Worm (Caenorhabditis elegans) whole organism, L3 larva: Measurements from ENCODE around the gene F13A2.1.

Experiments
- ZK546.5 ChIP-seq: sonication (generic microtip); optimal IDR thresholded peaks from 2 replicates; lab custom pipeline; 2017; ENCODE audit warnings: missing biosample characterization, missing genetic modification characterization
- aly-2 ChIP-seq: fragments of 150-350 bp; optimal IDR thresholded peaks from 2 replicates; lab custom pipeline; 2014; ENCODE audit warnings: missing biosample characterization, missing genetic modification characterization
- ama-1 ChIP-seq: fragments of 150-350 bp; optimal IDR thresholded peaks from 2 replicates; lab custom pipeline; 2018
- ceh-16 ChIP-seq: sonication (generic microtip); optimal IDR thresholded peaks from 2 replicates; lab custom pipeline; 2017; ENCODE audit warnings: missing biosample characterization, missing genetic modification characterization
- ceh-28 ChIP-seq: fragments of 150-350 bp; optimal IDR thresholded peaks from 2 replicates; lab custom pipeline; 2014; ENCODE audit warnings: missing biosample characterization, missing genetic modification reagents, missing genetic modification characterization
- ceh-82 ChIP-seq: fragments of 150-350 bp; optimal IDR thresholded peaks from 2 replicates; lab custom pipeline; 2014; ENCODE audit warnings: missing biosample characterization, missing genetic modification characterization
- daf-12 ChIP-seq: fragments of 150-350 bp; optimal IDR thresholded peaks from 2 replicates; lab custom pipeline; 2014; ENCODE audit warnings: missing biosample characterization, missing genetic modification reagents, missing genetic modification characterization
- egl-27 ChIP-seq: sonication (generic microtip); optimal IDR thresholded peaks from 4 replicates; lab custom pipeline; 2017; ENCODE audit warnings: missing biosample characterization, missing genetic modification reagents, missing genetic modification characterization
- egl-5 ChIP-seq: fragments of 150-350 bp; optimal IDR thresholded peaks from 2 replicates; lab custom pipeline; 2017; ENCODE audit warnings: missing biosample characterization, missing genetic modification reagents, missing genetic modification characterization, inconsistent platforms
- elt-1 ChIP-seq: fragments of 150-350 bp; optimal IDR thresholded peaks from 2 replicates; lab custom pipeline; 2014; ENCODE audit warnings: missing biosample characterization, missing genetic modification characterization
- elt-2 ChIP-seq: sonication (generic microtip); optimal IDR thresholded peaks from 2 replicates; lab custom pipeline; 2016; ENCODE audit warnings: missing genetic modification reagents, mild to moderate bottlenecking, missing genetic modification characterization, missing compliant biosample characterization
- eor-1 ChIP-seq, 2 experiments: fragments of 150-350 bp; optimal IDR thresholded peaks; 2 replicates each; lab custom pipeline; 2014 to 2018; ENCODE audit warnings: missing biosample characterization in 2 of 2, missing genetic modification characterization in 2 of 2
- fkh-10 ChIP-seq: sonication (generic microtip); optimal IDR thresholded peaks from 2 replicates; lab custom pipeline; 2017; ENCODE audit warnings: missing biosample characterization, missing genetic modification reagents, missing genetic modification characterization
- fkh-2 ChIP-seq: fragments of 150-350 bp; optimal IDR thresholded peaks from 2 replicates; lab custom pipeline; 2014; ENCODE audit warnings: missing biosample characterization, missing genetic modification reagents, missing genetic modification characterization
- fos-1 ChIP-seq: fragments of 150-350 bp; optimal IDR thresholded peaks from 2 replicates; lab custom pipeline; 2014; ENCODE audit warnings: missing biosample characterization, missing genetic modification characterization
- hmg-11 ChIP-seq: sonication (generic microtip); optimal IDR thresholded peaks from 2 replicates; lab custom pipeline; 2016; ENCODE audit warnings: missing genetic modification characterization, missing compliant biosample characterization
- lin-15B ChIP-seq: fragments of 150-350 bp; optimal IDR thresholded peaks from 2 replicates; lab custom pipeline; 2014; ENCODE audit warnings: missing biosample characterization, missing genetic modification characterization
- lin-39 ChIP-seq: fragments of 150-350 bp; optimal IDR thresholded peaks from 2 replicates; lab custom pipeline; 2018; ENCODE audit warnings: missing biosample characterization, missing genetic modification reagents, missing genetic modification characterization
- lsy-12 ChIP-seq: sonication (generic microtip); optimal IDR thresholded peaks from 2 replicates; lab custom pipeline; 2016; ENCODE audit warnings: mild to moderate bottlenecking, missing genetic modification characterization, missing compliant biosample characterization
- mdl-1 ChIP-seq: fragments of 150-350 bp; optimal IDR thresholded peaks from 2 replicates; lab custom pipeline; 2014; ENCODE audit warnings: missing biosample characterization, missing genetic modification characterization
- mml-1 ChIP-seq: fragments of 150-350 bp; sonication (generic microtip); optimal IDR thresholded peaks from 3 replicates; lab custom pipeline; 2014; ENCODE audit warnings: missing biosample characterization, missing genetic modification characterization
- nhr-11 ChIP-seq: fragments of 150-350 bp; optimal IDR thresholded peaks from 2 replicates; lab custom pipeline; 2014; ENCODE audit warnings: missing biosample characterization, missing genetic modification characterization
- nhr-23 ChIP-seq: fragments of 150-350 bp; optimal IDR thresholded peaks from 2 replicates; lab custom pipeline; 2014; ENCODE audit warnings: missing biosample characterization, missing genetic modification reagents, missing genetic modification characterization
- nhr-237 ChIP-seq: fragments of 150-350 bp; optimal IDR thresholded peaks from 2 replicates; lab custom pipeline; 2014; ENCODE audit warnings: missing biosample characterization, missing genetic modification characterization
- nhr-25 ChIP-seq: sonication (generic microtip); optimal IDR thresholded peaks from 2 replicates; lab custom pipeline; 2017; ENCODE audit warnings: missing biosample characterization, missing genetic modification characterization
- nhr-28 ChIP-seq: fragments of 150-350 bp; optimal IDR thresholded peaks from 2 replicates; lab custom pipeline; 2014; ENCODE audit warnings: missing biosample characterization, missing genetic modification characterization
- nhr-43 ChIP-seq: sonication (generic microtip); optimal IDR thresholded peaks from 2 replicates; lab custom pipeline; 2016; ENCODE audit warnings: mild to moderate bottlenecking, missing genetic modification characterization, missing compliant biosample characterization; ENCODE audit not compliant: poor library complexity, severe bottlenecking
- nhr-67 ChIP-seq: fragments of 150-350 bp; optimal IDR thresholded peaks from 2 replicates; lab custom pipeline; 2014; ENCODE audit warnings: missing biosample characterization, missing genetic modification characterization
- nhr-77 ChIP-seq: fragments of 150-350 bp; optimal IDR thresholded peaks from 2 replicates; lab custom pipeline; 2014; ENCODE audit warnings: missing biosample characterization, missing genetic modification characterization
- pha-4 ChIP-seq: fragments of 150-350 bp; optimal IDR thresholded peaks from 2 replicates; lab custom pipeline; 2014; ENCODE audit warnings: missing biosample characterization, missing genetic modification reagents, missing genetic modification characterization
- sea-2 ChIP-seq: fragments of 150-350 bp; sonication (generic microtip); optimal IDR thresholded peaks from 4 replicates; lab custom pipeline; 2014; ENCODE audit warnings: missing biosample characterization, missing genetic modification reagents, missing genetic modification characterization
- snpc-4 ChIP-seq: fragments of 150-350 bp; optimal IDR thresholded peaks from 2 replicates; lab custom pipeline; 2014; ENCODE audit warnings: missing biosample characterization, missing genetic modification characterization
- tbx-2 ChIP-seq: sonication (generic microtip); optimal IDR thresholded peaks from 2 replicates; lab custom pipeline; 2016; ENCODE audit warnings: mild to moderate bottlenecking, missing genetic modification characterization, missing compliant biosample characterization
- zag-1 ChIP-seq: fragments of 150-350 bp; optimal IDR thresholded peaks from 2 replicates; lab custom pipeline; 2014; ENCODE audit warnings: missing biosample characterization, missing genetic modification characterization
- ztf-4 ChIP-seq: fragments of 150-350 bp; optimal IDR thresholded peaks from 2 replicates; lab custom pipeline; 2014; ENCODE audit warnings: missing biosample characterization, missing genetic modification characterization

Gene F13A2.1

ce11 chrV:4419767-4420322 lies 37.6 kb upstream of the F13A2.1 start, which contains the start of the genes Y47D7A.7 and Y47D7A.2:
Y47D7A.7 (minus strand) TSS chrV:4419867.
Y47D7A.2 (plus strand) TSS chrV:4420272.
- TF ChIP-seq fkh-10 (GFP tag; lab: Kevin White, UChicago) (no peak), ceh-16 (tag; lab: Kevin White, UChicago) (no peak), nhr-28 (tag; lab: Kevin White, UChicago) (no peak), elt-2 (tag; lab: Kevin White, UChicago) (no peak), nhr-67 (tag; lab: Kevin White, UChicago) (no peak), mml-1 (tag; lab: Kevin White, UChicago) (no peak), fos-1 (tag; lab: Kevin White, UChicago) (no peak), lin-39 (tag; lab: Kevin White, UChicago) (no peak), fkh-2 (tag; lab: Kevin White, UChicago) (no peak), egl-5 (tag; lab: Kevin White, UChicago) (no peak), sea-2 (GFP tag; lab: Kevin White, UChicago) (no peak), snpc-4 (tag; lab: Kevin White, UChicago) (no peak), ceh-28 (tag; lab: Kevin White, UChicago) (no peak), ama-1 (lab: Kevin White, UChicago) (no peak), hmg-11 (tag; lab: Kevin White, UChicago) (no peak), tbx-2 (tag; lab: Kevin White, UChicago) (no peak), nhr-237 (tag; lab: Kevin White, UChicago) (no peak), lsy-12 (tag; lab: Kevin White, UChicago) (no peak), eor-1 (tag; optimal IDR thresholded peaks at IDR 0.05; lab: Kevin White, UChicago) (no peak), lin-15B (no peak)

ce11 chrV:4418116-4418515 lies 35.9 kb upstream of the F13A2.1 start, which contains the start of gene Y47D7A.6:
Y47D7A.6 (minus strand) TSS chrV:4418216.
- TF ChIP-seq ceh-28 (tag; lab: Kevin White, UChicago): no peak

ce11 chrV:4416710-4417109 lies 34.5 kb upstream of the F13A2.1 start, which contains the start of gene Y47D7A.18:
Y47D7A.18 (minus strand) TSS chrV:4416810.
- TF ChIP-seq ztf-4 (tag; lab: Kevin White, UChicago) (no peak), zag-1 (tag; lab: Kevin White, UChicago) (no peak), ZK546.5 (tag; lab: Kevin White, UChicago) (no peak), nhr-237 (tag; lab: Kevin White, UChicago) (no peak), pha-4 (tag; lab: Kevin White, UChicago) (no peak), nhr-77 (no peak), nhr-43 (tag; lab: Kevin White, UChicago) (no peak), hmg-11 (tag; lab: Kevin White, UChicago) (no peak), fkh-10 (GFP tag; lab: Kevin White, UChicago) (no peak), elt-1 (tag; lab: Kevin White, UChicago) (no peak), sea-2 (GFP tag; lab: Kevin White, UChicago) (no peak), egl-27 (no peak), ceh-82 (tag; lab: Kevin White, UChicago) (no peak), aly-2 (tag; lab: Kevin White, UChicago) (no peak), ceh-28 (tag; lab: Kevin White, UChicago) (no peak)

- TF ChIP-seq daf-12 (tag; lab: Kevin White, UChicago) (no peak), ceh-16 (tag; lab: Kevin White, UChicago) (no peak), nhr-43 (tag; lab: Kevin White, UChicago) (peak; percentile 18), ceh-28 (tag; lab: Kevin White, UChicago) (no peak)
These were observed 32.4 kb upstream of the F13A2.1 start, which contains the start of gene grl-5 for ce11 chrV:4414613-4415071. grl-5 (minus strand) TSS chrV:4414663.

ce11 chrV:4411714-4412113 lies 29.5 kb upstream of the F13A2.1 start, which contains the start of gene Y47D7A.17:
Y47D7A.17 (minus strand) TSS chrV:4411814.
- TF ChIP-seq zag-1 (tag; lab: Kevin White, UChicago) (no peak), fkh-2 (tag; lab: Kevin White, UChicago) (no peak), elt-1 (tag; lab: Kevin White, UChicago) (no peak), ceh-82 (tag; lab: Kevin White, UChicago) (no peak), nhr-23 (tag; lab: Kevin White, UChicago) (no peak), nhr-28 (tag; lab: Kevin White, UChicago) (no peak), nhr-25 (tag; lab: Kevin White, UChicago) (no peak), elt-2 (tag; lab: Kevin White, UChicago) (no peak), tbx-2 (tag; lab: Kevin White, UChicago) (no peak), ceh-16 (tag; lab: Kevin White, UChicago) (no peak), mdl-1 (tag; lab: Kevin White, UChicago) (no peak), nhr-11 (no peak), pha-4 (tag; lab: Kevin White, UChicago) (no peak), nhr-67 (tag; lab: Kevin White, UChicago) (no peak), nhr-77 (no peak), ceh-28 (tag; lab: Kevin White, UChicago) (no peak)
